Fruit fly (Drosophila melanogaster) whole organism, embryonic: ENCODE data around the gene dbf.
A peak's percentile ranks its signal among the peaks of the same experiment; 100 is the strongest.

Experiments
- Abd-B ChIP-seq: fragments of 200-800 bp; sonication (Bioruptor generic); optimal IDR thresholded peaks from 2 replicates; lab custom pipeline; 2018; ENCODE audit warnings: missing biosample characterization, mild to moderate bottlenecking, missing genetic modification characterization, moderate library complexity
- Asciz ChIP-seq: fragments of 200-800 bp; sonication (Bioruptor generic); optimal IDR thresholded peaks from 2 replicates; lab custom pipeline; 2017; ENCODE audit warnings: missing biosample characterization, mild to moderate bottlenecking, missing genetic modification characterization, missing genetic modification reagents
- CG10209 ChIP-seq: fragments of 200-800 bp; sonication (Bioruptor generic); optimal IDR thresholded peaks from 3 replicates; lab custom pipeline; 2017; ENCODE audit warnings: missing biosample characterization, mild to moderate bottlenecking, missing genetic modification characterization, missing genetic modification reagents
- CG10267 ChIP-seq: fragments of 200-800 bp; sonication (Bioruptor generic); optimal IDR thresholded peaks from 2 replicates; lab custom pipeline; 2018; ENCODE audit warnings: missing biosample characterization, mild to moderate bottlenecking, missing genetic modification characterization, moderate library complexity
- CG10979 ChIP-seq: fragments of 200-800 bp; sonication (Bioruptor generic); optimal IDR thresholded peaks from 2 replicates; lab custom pipeline; 2018; ENCODE audit warnings: missing biosample characterization, mild to moderate bottlenecking, missing genetic modification characterization, moderate library complexity
- CG11093 ChIP-seq: fragments of 200-800 bp; sonication (Bioruptor generic); IDR thresholded peaks from 3 replicates; pipeline ENCODE4 v1.3.6; 2022; ENCODE audit warnings: missing biosample characterization, missing genetic modification characterization
- CG11504 ChIP-seq: fragments of 200-800 bp; sonication (Bioruptor generic); optimal IDR thresholded peaks from 3 replicates; lab custom pipeline; 2019; ENCODE audit warnings: missing biosample characterization, mild to moderate bottlenecking, missing genetic modification characterization, moderate library complexity
- CG11695 ChIP-seq: fragments of 200-800 bp; sonication (Bioruptor generic); IDR thresholded peaks from 3 replicates; pipeline ENCODE4 v1.3.6; 2022; ENCODE audit warnings: missing biosample characterization, missing genetic modification characterization
- CG12659 ChIP-seq: fragments of 200-800 bp; sonication (Bioruptor generic); optimal IDR thresholded peaks from 3 replicates; lab custom pipeline; 2017; ENCODE audit warnings: mild to moderate bottlenecking, missing biosample characterization, missing genetic modification reagents, missing genetic modification characterization
- CG13624 ChIP-seq: fragments of 200-800 bp; sonication (Bioruptor generic); optimal IDR thresholded peaks from 2 replicates; lab custom pipeline; 2016; ENCODE audit warnings: missing biosample characterization, missing genetic modification characterization
- CG13894 ChIP-seq: fragments of 200-800 bp; sonication (Bioruptor generic); optimal IDR thresholded peaks from 3 replicates; lab custom pipeline; 2018; ENCODE audit warnings: missing biosample characterization, mild to moderate bottlenecking, missing genetic modification characterization, moderate library complexity
- CG15696 ChIP-seq: fragments of 200-800 bp; sonication (Bioruptor generic); optimal IDR thresholded peaks from 2 replicates; lab custom pipeline; 2019; ENCODE audit warnings: missing biosample characterization, mild to moderate bottlenecking, missing genetic modification characterization, moderate library complexity
- CG1603 ChIP-seq: fragments of 200-800 bp; sonication (Bioruptor generic); optimal IDR thresholded peaks from 2 replicates; lab custom pipeline; 2019; ENCODE audit warnings: missing biosample characterization, mild to moderate bottlenecking, missing genetic modification characterization, moderate library complexity
- CG1832 ChIP-seq: fragments of 200-800 bp; sonication (Bioruptor generic); optimal IDR thresholded peaks from 2 replicates; lab custom pipeline; 2017; ENCODE audit warnings: missing biosample characterization, mild to moderate bottlenecking, missing genetic modification characterization, inconsistent platforms
- CG2678 ChIP-seq: fragments of 200-800 bp; sonication (Bioruptor generic); optimal IDR thresholded peaks from 3 replicates; lab custom pipeline; 2019; ENCODE audit warnings: missing biosample characterization, mild to moderate bottlenecking, missing genetic modification characterization, moderate library complexity
- CG31388 ChIP-seq: fragments of 200-800 bp; sonication (Bioruptor generic); optimal IDR thresholded peaks from 2 replicates; lab custom pipeline; 2016; ENCODE audit warnings: missing biosample characterization, missing genetic modification characterization
- CG33557 ChIP-seq: fragments of 200-800 bp; sonication (Bioruptor generic); optimal IDR thresholded peaks from 2 replicates; lab custom pipeline; 2019; ENCODE audit warnings: missing biosample characterization, mild to moderate bottlenecking, missing genetic modification characterization, moderate library complexity
- CG6813 ChIP-seq: fragments of 200-800 bp; sonication (Bioruptor generic); optimal IDR thresholded peaks from 2 replicates; lab custom pipeline; 2017; ENCODE audit warnings: missing biosample characterization, missing genetic modification characterization, mild to moderate bottlenecking, moderate library complexity, missing genetic modification reagents
- CG7556 ChIP-seq: fragments of 200-800 bp; sonication (Bioruptor generic); optimal IDR thresholded peaks from 2 replicates; lab custom pipeline; 2017; ENCODE audit warnings: missing biosample characterization, mild to moderate bottlenecking, missing genetic modification characterization
- CG7745 ChIP-seq: fragments of 200-800 bp; sonication (Bioruptor generic); optimal IDR thresholded peaks from 2 replicates; lab custom pipeline; 2018; ENCODE audit warnings: missing biosample characterization, mild to moderate bottlenecking, missing genetic modification characterization, moderate library complexity
- CG7839 ChIP-seq: fragments of 200-800 bp; sonication (Bioruptor generic); optimal IDR thresholded peaks from 3 replicates; lab custom pipeline; 2018; ENCODE audit warnings: missing biosample characterization, mild to moderate bottlenecking, missing genetic modification characterization, moderate library complexity
- CG8281 ChIP-seq: fragments of 200-800 bp; sonication (Bioruptor generic); optimal IDR thresholded peaks from 2 replicates; lab custom pipeline; 2018; ENCODE audit warnings: missing biosample characterization, mild to moderate bottlenecking, missing genetic modification characterization, moderate library complexity
- Fer2 ChIP-seq: fragments of 200-800 bp; sonication (Bioruptor generic); optimal IDR thresholded peaks from 2 replicates; lab custom pipeline; 2018; ENCODE audit warnings: missing biosample characterization, mild to moderate bottlenecking, missing genetic modification characterization, moderate library complexity
- Fer3 ChIP-seq: fragments of 200-800 bp; sonication (Bioruptor generic); optimal IDR thresholded peaks from 2 replicates; lab custom pipeline; 2018; ENCODE audit warnings: missing biosample characterization, mild to moderate bottlenecking, missing genetic modification characterization, moderate library complexity
- Gsc ChIP-seq: fragments of 200-800 bp; sonication (Bioruptor generic); IDR thresholded peaks from 2 replicates; pipeline ENCODE4 v1.3.6; 2022; ENCODE audit warnings: missing biosample characterization, missing genetic modification characterization
- HLH54F ChIP-seq: fragments of 200-800 bp; sonication (Bioruptor generic); optimal IDR thresholded peaks from 3 replicates; lab custom pipeline; 2016; ENCODE audit warnings: missing biosample characterization, missing genetic modification characterization
- MBD-R2 ChIP-seq: fragments of 200-800 bp; sonication (Bioruptor generic); IDR thresholded peaks from 2 replicates; pipeline ENCODE4 v1.3.6; 2022; ENCODE audit warnings: missing biosample characterization, missing genetic modification characterization
- MTF-1 ChIP-seq: fragments of 200-800 bp; sonication (Bioruptor generic); optimal IDR thresholded peaks from 2 replicates; lab custom pipeline; 2018; ENCODE audit warnings: missing biosample characterization, mild to moderate bottlenecking, missing genetic modification characterization, borderline replicate concordance
- Myb ChIP-seq: fragments of 200-800 bp; sonication (Bioruptor generic); optimal IDR thresholded peaks from 2 replicates; lab custom pipeline; 2016; ENCODE audit warnings: missing biosample characterization, missing genetic modification characterization
- PHDP ChIP-seq: fragments of 200-800 bp; sonication (Bioruptor generic); optimal IDR thresholded peaks from 3 replicates; lab custom pipeline; 2018; ENCODE audit warnings: missing biosample characterization, mild to moderate bottlenecking, missing genetic modification characterization, moderate library complexity
- abd-A ChIP-seq: fragments of 200-800 bp; sonication (Bioruptor generic); optimal IDR thresholded peaks from 3 replicates; lab custom pipeline; 2019; ENCODE audit warnings: missing biosample characterization, mild to moderate bottlenecking, missing genetic modification characterization, moderate library complexity
- bsh ChIP-seq, 2 experiments: fragments of 200-800 bp; sonication (Bioruptor generic); optimal IDR thresholded peaks; 2 replicates each; lab custom pipeline; 2017 to 2018; ENCODE audit warnings: mild to moderate bottlenecking in 2 of 2, missing biosample characterization in 2 of 2, missing genetic modification characterization in 2 of 2, moderate library complexity in 1 of 2
- dan ChIP-seq: fragments of 200-800 bp; sonication (Bioruptor generic); IDR thresholded peaks from 2 replicates; pipeline ENCODE4 v1.3.6; 2022; ENCODE audit warnings: missing biosample characterization, missing genetic modification characterization
- dmrt11E ChIP-seq: fragments of 200-800 bp; sonication (Bioruptor generic); optimal IDR thresholded peaks from 3 replicates; lab custom pipeline; 2018; ENCODE audit warnings: missing biosample characterization, mild to moderate bottlenecking, missing genetic modification characterization, moderate library complexity
- dmrt99B ChIP-seq: fragments of 200-800 bp; sonication (Bioruptor generic); optimal IDR thresholded peaks from 2 replicates; lab custom pipeline; 2018; ENCODE audit warnings: missing biosample characterization, mild to moderate bottlenecking, missing genetic modification characterization, moderate library complexity
- dpn ChIP-seq, 2 experiments: fragments of 200-800 bp; sonication (Bioruptor generic); optimal IDR thresholded peaks; 3 replicates each; lab custom pipeline; 2016; ENCODE audit warnings: missing biosample characterization in 2 of 2, missing genetic modification characterization in 2 of 2
- h ChIP-seq: fragments of >200 bp; optimal IDR thresholded peaks from 2 replicates; lab custom pipeline; 2017
- jing ChIP-seq: fragments of 200-800 bp; sonication (Bioruptor generic); optimal IDR thresholded peaks from 2 replicates; lab custom pipeline; 2018; ENCODE audit warnings: missing biosample characterization, mild to moderate bottlenecking, missing genetic modification characterization
- lola ChIP-seq, 3 experiments: fragments of >200 bp in 2 of 3; fragments of 200-800 bp in 1 of 3; sonication (Bioruptor generic) in 1 of 3; optimal IDR thresholded peaks; 2 replicates each; lab custom pipeline; 2017 to 2019; ENCODE audit warnings: missing biosample characterization in 3 of 3, missing genetic modification characterization in 3 of 3, mild to moderate bottlenecking in 1 of 3, moderate library complexity in 1 of 3
- mld ChIP-seq: fragments of 200-800 bp; sonication (Bioruptor generic); IDR thresholded peaks from 3 replicates; pipeline ENCODE4 v1.3.6; 2022; ENCODE audit warnings: missing biosample characterization, missing genetic modification characterization; ENCODE audit not compliant: partially characterized antibody
- nmo ChIP-seq: fragments of 200-800 bp; sonication (Bioruptor generic); optimal IDR thresholded peaks from 2 replicates; lab custom pipeline; 2018; ENCODE audit warnings: missing biosample characterization, mild to moderate bottlenecking, missing genetic modification characterization, moderate library complexity
- pb ChIP-seq: fragments of 200-800 bp; sonication (Bioruptor generic); optimal IDR thresholded peaks from 3 replicates; lab custom pipeline; 2016; ENCODE audit warnings: missing biosample characterization, missing genetic modification characterization
- phol ChIP-seq: fragments of 200-800 bp; sonication (Bioruptor generic); optimal IDR thresholded peaks from 3 replicates; lab custom pipeline; 2018; ENCODE audit warnings: missing biosample characterization, mild to moderate bottlenecking, missing genetic modification characterization, moderate library complexity
- sd ChIP-seq: fragments of 200-800 bp; sonication (Bioruptor generic); optimal IDR thresholded peaks from 3 replicates; lab custom pipeline; 2018; ENCODE audit warnings: missing biosample characterization, mild to moderate bottlenecking, missing genetic modification characterization, moderate library complexity
- shn ChIP-seq: fragments of 200-800 bp; sonication (Bioruptor generic); optimal IDR thresholded peaks from 3 replicates; lab custom pipeline; 2016; ENCODE audit warnings: missing biosample characterization, missing genetic modification characterization
- sna ChIP-seq: fragments of 200-800 bp; sonication (Bioruptor generic); IDR thresholded peaks from 2 replicates; pipeline ENCODE4 v1.3.6; 2022; ENCODE audit warnings: missing biosample characterization, missing genetic modification characterization; ENCODE audit not compliant: partially characterized antibody
- ttk ChIP-seq: fragments of 200-800 bp; sonication (Bioruptor generic); IDR thresholded peaks from 2 replicates; pipeline ENCODE4 v2.1.2; 2022; ENCODE audit warnings: missing biosample characterization, missing genetic modification characterization

The dbf gene

dm6 chr2L:10689221-10690034, 38.0 kb downstream of the dbf start, which contains the start of gene CG7294 (continued):
- TF ChIP-seq CG7839 (tag; lab: Kevin White, UChicago) (peak; percentile 28), CG11695 (GFP tag; lab: Robert Waterston, UW) (no peak), dmrt99B (peak; percentile 19), CG33557 (GFP tag; lab: Kevin White, UChicago) (peak; percentile 11), CG11093 (GFP tag; lab: Robert Waterston, UW) (no peak), CG15696 (no peak), Asciz (GFP tag; lab: Kevin White, UChicago) (peak; percentile 6), CG8281 (tag; lab: Kevin White, UChicago) (no peak), CG13624 (GFP tag; lab: Kevin White, UChicago) (no peak), CG1832 (GFP tag; lab: Kevin White, UChicago) (no peak), CG12659 (GFP tag; lab: Kevin White, UChicago) (peak; percentile 20), bsh (GFP tag; optimal IDR thresholded peaks at IDR 0.05; lab: Kevin White, UChicago) (peak in 1 of 2 experiments; percentile 32), mld (no peak), dpn (GFP tag; optimal IDR thresholded peaks at IDR 0.05; lab: Kevin White, UChicago) (no peak), CG1603 (no peak), CG11504 (tag; lab: Kevin White, UChicago) (peak; percentile 60), ttk (no peak), h (lab: Kevin White, UChicago) (no peak), CG7556 (GFP tag; lab: Kevin White, UChicago) (peak; percentile 49), jing (GFP tag; lab: Kevin White, UChicago) (no peak), CG10209 (peak; percentile 5), PHDP (tag; lab: Kevin White, UChicago) (peak; percentile 36), MBD-R2 (no peak), phol (peak; percentile 38), dan (GFP tag; lab: Robert Waterston, UW) (no peak), CG7745 (tag; lab: Kevin White, UChicago) (no peak), nmo (GFP tag; lab: Kevin White, UChicago) (peak; percentile 37), MTF-1 (no peak), shn (GFP tag; lab: Kevin White, UChicago) (no peak), dmrt11E (peak; percentile 56), CG2678 (peak; percentile 61), sd (tag; lab: Kevin White, UChicago) (peak; percentile 84), lola (GFP tag; optimal IDR thresholded peaks at IDR 0.05; lab: Kevin White, UChicago) (peak in 1 of 3 experiments; percentile 60), Gsc (GFP tag; lab: Robert Waterston, UW) (no peak), CG6813 (GFP tag; lab: Kevin White, UChicago) (no peak), CG10979 (peak; percentile 54), Fer3 (tag; lab: Kevin White, UChicago) (no peak), HLH54F (no peak), CG31388 (GFP tag; lab: Kevin White, UChicago) (no peak), CG13894 (peak; percentile 38), Fer2 (tag; lab: Kevin White, UChicago) (no peak), sna (GFP tag; lab: Robert Waterston, UW) (no peak), Abd-B (GFP tag; lab: Kevin White, UChicago) (no peak), Myb (no peak), abd-A (peak; percentile 8), CG10267 (tag; lab: Kevin White, UChicago) (peak; percentile 38), pb (GFP tag; lab: Kevin White, UChicago) (no peak)
